Fruit fly (Drosophila melanogaster) whole organism, wandering third instar larva: ENCODE measurements around the gene CG13059.

ENCODE experiments used
- CG9705 ChIP-seq: fragments of 200-800 bp; sonication (Bioruptor generic); optimal IDR thresholded peaks from 2 replicates; lab custom pipeline; 2018; ENCODE audit warnings: missing biosample characterization, mild to moderate bottlenecking, missing genetic modification characterization
- Dif ChIP-seq: fragments of 200-275, 200-300 bp; sonication (Bioruptor generic); optimal IDR thresholded peaks from 2 replicates; lab custom pipeline; 2018; ENCODE audit warnings: missing biosample characterization, missing genetic modification characterization; ENCODE audit not compliant: partially characterized antibody
- GATAd ChIP-seq: sonication (Bioruptor generic); optimal IDR thresholded peaks from 2 replicates; lab custom pipeline; 2016; ENCODE audit warnings: missing biosample characterization, missing genetic modification characterization
- HLH106 ChIP-seq: fragments of 200-800 bp; optimal IDR thresholded peaks from 3 replicates; lab custom pipeline; 2019; ENCODE audit warnings: missing biosample characterization, mild to moderate bottlenecking, missing genetic modification characterization, moderate library complexity
- Hnf4 ChIP-seq: fragments of 200-800 bp; sonication (Bioruptor generic); optimal IDR thresholded peaks from 2 replicates; lab custom pipeline; 2016; ENCODE audit warnings: missing biosample characterization, mild to moderate bottlenecking, missing genetic modification characterization
- Hr78 ChIP-seq: fragments of >200 bp; optimal IDR thresholded peaks from 2 replicates; lab custom pipeline; 2017; ENCODE audit warnings: missing biosample characterization, missing genetic modification characterization
- Hr83 ChIP-seq: fragments of 200-300 bp; sonication (Bioruptor generic); optimal IDR thresholded peaks from 2 replicates; lab custom pipeline; 2016; ENCODE audit warnings: missing biosample characterization, mild to moderate bottlenecking, missing genetic modification characterization, moderate library complexity; ENCODE audit not compliant: poor library complexity, severe bottlenecking
- Mio ChIP-seq: sonication (Bioruptor generic); optimal IDR thresholded peaks from 2 replicates; lab custom pipeline; 2016; ENCODE audit warnings: missing biosample characterization, missing genetic modification characterization
- N ChIP-seq: fragments of >200 bp; optimal IDR thresholded peaks from 2 replicates; lab custom pipeline; 2018; ENCODE audit warnings: missing biosample characterization, missing external identifiers, missing genetic modification characterization
- OdsH ChIP-seq: fragments of 200-800 bp; sonication (Bioruptor generic); optimal IDR thresholded peaks from 2 replicates; lab custom pipeline; 2016; ENCODE audit warnings: missing biosample characterization, mild to moderate bottlenecking, missing genetic modification characterization
- Vsx2 ChIP-seq: fragments of 200-300, 225-300 bp; sonication (Bioruptor generic); optimal IDR thresholded peaks from 2 replicates; lab custom pipeline; 2018; ENCODE audit warnings: missing biosample characterization, missing genetic modification characterization; ENCODE audit not compliant: partially characterized antibody
- brk ChIP-seq: fragments of 200-800 bp; sonication (Bioruptor generic); optimal IDR thresholded peaks from 2 replicates; lab custom pipeline; 2016; ENCODE audit warnings: missing biosample characterization, mild to moderate bottlenecking, missing genetic modification characterization
- dsf ChIP-seq: sonication (Bioruptor generic); optimal IDR thresholded peaks from 2 replicates; lab custom pipeline; 2016; ENCODE audit warnings: missing biosample characterization, missing genetic modification characterization, borderline replicate concordance
- ey ChIP-seq: fragments of 200-800 bp; sonication (Bioruptor generic); optimal IDR thresholded peaks from 2 replicates; lab custom pipeline; 2016; ENCODE audit warnings: missing biosample characterization, missing genetic modification characterization
- fru ChIP-seq: fragments of 200-800 bp; sonication (Bioruptor generic); optimal IDR thresholded peaks from 3 replicates; lab custom pipeline; 2016; ENCODE audit warnings: missing biosample characterization, mild to moderate bottlenecking, missing genetic modification characterization
- h ChIP-seq: fragments of 200-800 bp; sonication (Bioruptor generic); optimal IDR thresholded peaks from 3 replicates; lab custom pipeline; 2016; ENCODE audit warnings: missing biosample characterization, mild to moderate bottlenecking, missing genetic modification characterization
- lola ChIP-seq: fragments of >200 bp; optimal IDR thresholded peaks from 2 replicates; lab custom pipeline; 2017; ENCODE audit warnings: missing biosample characterization, missing genetic modification characterization
- pan ChIP-seq: fragments of >200 bp; optimal IDR thresholded peaks from 2 replicates; lab custom pipeline; 2017
- psq ChIP-seq: fragments of 200-800 bp; sonication (Bioruptor generic); optimal IDR thresholded peaks from 3 replicates; lab custom pipeline; 2017; ENCODE audit warnings: missing biosample characterization, mild to moderate bottlenecking, missing genetic modification characterization, moderate library complexity
- sv ChIP-seq: fragments of 200-800 bp; sonication (Bioruptor generic); optimal IDR thresholded peaks from 3 replicates; lab custom pipeline; 2016; ENCODE audit warnings: missing biosample characterization, missing genetic modification characterization
- tai ChIP-seq: sonication (Bioruptor generic); optimal IDR thresholded peaks from 2 replicates; lab custom pipeline; 2016; ENCODE audit warnings: missing biosample characterization, missing genetic modification characterization
- usp ChIP-seq: fragments of >200 bp; optimal IDR thresholded peaks from 2 replicates; lab custom pipeline; 2017; ENCODE audit warnings: missing biosample characterization, missing genetic modification characterization
- woc ChIP-seq: sonication (Bioruptor generic); optimal IDR thresholded peaks from 2 replicates; lab custom pipeline; 2016; ENCODE audit warnings: missing biosample characterization, mild to moderate bottlenecking, missing genetic modification characterization

Gene CG13059

DNA sequence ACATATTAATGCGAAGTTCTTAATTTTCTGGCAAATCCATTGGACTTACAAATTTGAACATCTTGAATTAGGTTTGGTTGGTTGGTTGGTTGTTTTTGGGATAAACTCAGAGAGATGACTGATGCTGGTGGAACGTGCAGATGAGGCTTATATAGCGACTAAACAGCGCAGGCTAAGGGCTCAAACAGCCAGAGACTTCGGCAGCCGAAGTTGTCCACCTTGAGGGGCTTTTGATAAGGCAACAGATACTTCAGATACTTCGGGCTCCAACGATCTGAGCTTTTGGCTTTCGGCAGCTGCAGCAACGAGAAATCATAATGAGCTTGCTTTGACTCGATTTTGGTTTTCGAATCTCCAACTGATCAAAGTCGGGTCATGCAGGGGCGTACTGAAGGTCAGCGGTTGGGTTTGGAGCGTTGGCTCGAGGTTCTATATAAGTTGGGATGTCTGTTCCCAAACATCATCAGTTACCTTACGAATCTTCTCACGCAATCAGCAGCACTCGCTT lies 4.0 kb upstream of the CG13059 start, which contains the start of the genes CG13041 and CG13060:
Gene CG13041, minus strand, starts transcription at position 128 of the 508 bp plus-strand sequence.
Gene CG13060, plus strand, starts transcription at position 458 of the 508 bp plus-strand sequence.
- TF ChIP-seq h (GFP tag; lab: Kevin White, UChicago) (no peak), dsf (GFP tag; lab: Kevin White, UChicago) (no peak), woc (no peak), tai (GFP tag; lab: Kevin White, UChicago) (no peak), Hr78 (no peak), psq (no peak), lola (GFP tag; lab: Kevin White, UChicago) (no peak), HLH106 (tag; lab: Kevin White, UChicago) (no peak), Hr83 (GFP tag; lab: Kevin White, UChicago) (no peak), sv (GFP tag; lab: Kevin White, UChicago) (no peak)

dm6 chr3L:16321172-16321571 lies 2.3 kb upstream of the CG13059 start, which contains the start of gene CG42718:
CG42718 (minus strand) TSS chr3L:16321272.
- no peak for TF ChIP-seq CG9705 (GFP tag; lab: Kevin White, UChicago)

DNA sequence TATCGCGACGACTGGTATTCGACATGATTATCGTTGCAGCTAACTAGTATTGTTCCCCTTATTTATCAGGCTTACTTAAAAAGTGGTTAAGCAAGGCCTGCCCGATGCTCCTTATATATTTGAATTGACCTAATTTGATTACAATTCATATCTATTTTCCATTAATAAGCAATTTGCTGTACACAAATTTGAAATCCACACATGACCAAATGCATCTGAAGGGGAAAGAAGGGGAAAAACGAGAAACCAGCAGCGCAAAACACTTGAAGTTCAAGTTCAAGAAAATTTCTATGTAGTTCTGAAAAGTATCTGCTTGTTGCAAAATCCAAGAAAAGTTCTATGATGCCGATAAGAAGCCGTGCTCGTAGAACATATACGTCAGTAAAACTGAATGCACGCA lies 3.2 kb downstream of the CG13059 start, which contains the start of the genes CG13040 and CG13039:
Gene CG13040, minus strand, starts transcription at position 101 of the 400 bp plus-strand sequence.
Gene CG13039, minus strand, starts transcription at position 106 of the 400 bp plus-strand sequence.
- TF ChIP-seq woc (no peak), sv (GFP tag; lab: Kevin White, UChicago) (no peak), brk (GFP tag; lab: Kevin White, UChicago) (no peak), usp (GFP tag; lab: Kevin White, UChicago) (no peak), GATAd (no peak), Vsx2 (GFP tag; lab: Kevin White, UChicago) (no peak), dsf (GFP tag; lab: Kevin White, UChicago) (no peak)

DNA sequence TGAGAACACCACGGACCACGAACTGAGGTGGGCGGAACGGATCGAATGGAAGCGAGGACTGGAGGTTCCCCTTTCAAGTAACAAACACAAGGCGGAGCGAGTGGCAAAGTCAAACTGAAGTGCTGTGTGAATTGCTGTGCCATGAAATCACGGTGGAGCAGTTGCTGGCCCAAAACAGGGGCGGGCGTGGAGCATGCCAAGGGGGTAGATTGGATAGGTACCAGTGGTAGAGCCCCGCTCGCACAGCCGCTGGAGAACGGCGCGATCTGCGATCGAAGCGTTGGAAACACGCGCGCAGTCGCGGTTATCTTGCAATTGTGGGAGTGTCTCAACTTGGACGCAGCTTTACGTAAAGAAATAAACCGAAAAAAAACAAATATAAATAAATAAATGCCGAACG lies 4.3 kb downstream of the CG13059 start, which contains the start of gene CG13038:
Gene CG13038, minus strand, starts transcription at position 118 of the 400 bp plus-strand sequence.
- TF ChIP-seq h (GFP tag; lab: Kevin White, UChicago) (peak; percentile 8), woc (no peak), fru (GFP tag; lab: Kevin White, UChicago) (peak; percentile 7)

DNA sequence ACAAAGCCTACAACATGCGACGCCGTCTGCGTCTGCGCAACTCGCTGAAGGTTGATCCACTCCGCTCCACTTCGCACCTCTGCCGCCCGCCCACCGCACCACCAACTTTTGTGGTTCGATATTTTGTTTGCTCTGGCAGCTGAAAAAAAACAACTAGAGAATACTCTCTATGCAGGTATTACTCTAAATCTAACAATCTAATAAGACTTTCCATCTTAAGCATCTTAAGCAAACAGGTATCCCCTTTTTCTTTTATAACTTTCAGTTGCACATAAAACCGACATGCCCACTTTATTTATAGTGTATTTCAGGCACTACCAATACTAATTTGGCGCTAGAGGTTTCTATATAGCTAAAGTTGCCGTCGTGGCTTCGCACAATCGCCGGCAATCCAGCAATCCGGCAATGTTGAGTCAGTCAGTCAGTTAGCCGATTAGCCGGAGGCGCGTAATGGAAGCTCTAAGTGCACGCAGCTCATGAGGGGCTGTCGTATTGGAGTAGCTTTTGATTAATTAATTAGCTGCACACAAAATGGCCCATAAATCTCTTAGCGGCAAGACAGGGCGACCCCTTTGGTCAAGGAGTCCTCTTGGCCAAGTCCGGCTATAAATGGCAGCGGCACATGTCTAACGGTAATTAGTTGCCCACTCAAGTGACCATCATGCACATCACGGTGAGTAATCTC lies 4.9 kb downstream of the CG13059 start, which contains the start of gene CG13058:
Gene CG13058, plus strand, starts transcription at position 635 of the 685 bp plus-strand sequence.
- TF ChIP-seq sv (GFP tag; lab: Kevin White, UChicago) = peak; percentile 50
- no peak for TF ChIP-seq N (GFP tag; lab: Kevin White, UChicago)

DNA sequence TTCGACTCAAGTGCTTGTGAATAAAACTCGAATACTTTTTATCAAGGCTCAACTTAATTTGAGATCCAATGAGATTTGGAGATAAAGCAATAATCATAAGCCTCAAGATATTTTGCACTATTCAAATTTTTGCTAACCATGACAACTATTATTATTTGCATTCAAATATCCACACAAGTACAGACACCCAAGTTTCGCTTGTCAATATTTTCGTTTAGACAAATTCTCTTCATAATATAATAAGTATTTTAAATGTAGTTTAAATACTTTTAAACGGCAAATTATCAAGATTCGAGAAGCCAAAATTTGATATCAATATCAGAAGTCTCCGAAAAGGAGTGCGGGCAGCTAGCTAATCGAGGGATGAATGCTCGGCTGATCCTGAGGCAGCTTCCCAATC lies 6.0 kb downstream of the CG13059 start, which contains the start of gene CG33061:
Gene CG33061, plus strand, starts transcription at position 301 of the 400 bp plus-strand sequence.
- no peak for TF ChIP-seq h (GFP tag; lab: Kevin White, UChicago)
- no peak for TF ChIP-seq psq
- TF ChIP-seq Hr83 (GFP tag; lab: Kevin White, UChicago) = no peak
- TF ChIP-seq Dif = no peak
- no peak for TF ChIP-seq Hnf4 (GFP tag; lab: Kevin White, UChicago)
- no peak for TF ChIP-seq usp (GFP tag; lab: Kevin White, UChicago)
- TF ChIP-seq ey (GFP tag; lab: Kevin White, UChicago) = no peak
- no peak for TF ChIP-seq OdsH (GFP tag; lab: Kevin White, UChicago)
- no peak for TF ChIP-seq woc

DNA sequence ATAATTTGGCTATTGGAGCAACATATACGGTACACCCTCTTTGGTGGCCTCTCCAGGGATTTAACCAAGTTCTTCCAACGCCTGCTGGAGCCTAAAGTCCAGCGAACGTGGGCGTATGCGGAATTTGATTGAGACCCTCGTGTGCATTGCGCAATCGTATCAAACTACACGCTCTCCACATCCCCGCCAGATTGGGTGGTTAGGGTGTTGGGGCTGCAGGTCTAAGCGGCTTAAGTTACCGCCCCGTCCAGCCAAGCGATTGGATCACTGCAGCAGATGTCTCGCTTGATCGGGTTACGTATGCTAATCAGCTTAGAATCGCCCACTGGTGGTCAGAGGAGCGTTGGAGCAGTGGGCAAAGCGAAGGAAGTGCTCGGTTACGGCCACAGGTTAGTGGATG lies 7.3 kb downstream of the CG13059 start, which contains the start of gene CG33060:
Gene CG33060, plus strand, starts transcription at position 301 of the 400 bp plus-strand sequence.
- no peak for TF ChIP-seq pan (lab: Kevin White, UChicago)
- no peak for TF ChIP-seq lola (GFP tag; lab: Kevin White, UChicago)
- TF ChIP-seq CG9705 (GFP tag; lab: Kevin White, UChicago) = no peak
- TF ChIP-seq brk (GFP tag; lab: Kevin White, UChicago) = no peak
- TF ChIP-seq N (GFP tag; lab: Kevin White, UChicago) = no peak
- no peak for TF ChIP-seq tai (GFP tag; lab: Kevin White, UChicago)
- TF ChIP-seq Mio (GFP tag; lab: Kevin White, UChicago) = no peak
